Worm (Caenorhabditis elegans) whole organism, dauer: ENCODE results near the gene pudl-1.

Experiments
- unc-62 ChIP-seq: sonication (generic microtip); optimal IDR thresholded peaks from 2 replicates; lab custom pipeline; 2017; ENCODE audit warnings: missing biosample characterization, missing genetic modification reagents, missing genetic modification characterization

pudl-1 gene

ce11 chrIV:2825460-2826103 is 7.1 kb upstream of the pudl-1 start:
- no peak for TF ChIP-seq unc-62 (GFP tag; lab: Kevin White, UChicago)

ce11 chrIV:2826335-2826734 is 6.4 kb upstream of the pudl-1 start:
- no peak for TF ChIP-seq unc-62 (GFP tag; lab: Kevin White, UChicago)

- TF ChIP-seq unc-62 (GFP tag; lab: Kevin White, UChicago), result no peak
Measured at ce11 chrIV:2834516-2834915, 1.8 kb downstream of the pudl-1 start, which contains the start of gene pudl-2. TSS of gene pudl-2 (plus strand) at chrIV:2834816.

ce11 chrIV:2835364-2835763 is 2.7 kb downstream of the pudl-1 start, which contains the start of gene clec-82:
TSS of gene clec-82 (plus strand) at chrIV:2835664.
- TF ChIP-seq unc-62 (GFP tag; lab: Kevin White, UChicago), result no peak

ce11 chrIV:2838308-2838707 is 5.6 kb downstream of the pudl-1 start, which contains the start of gene Y54G2A.7:
TSS of gene Y54G2A.7 (plus strand) at chrIV:2838608.
- TF ChIP-seq unc-62 (GFP tag; lab: Kevin White, UChicago), result no peak

- TF ChIP-seq unc-62 (GFP tag; lab: Kevin White, UChicago), result no peak
Measured at ce11 chrIV:2841260-2841659, 8.6 kb downstream of the pudl-1 start, which contains the start of gene clec-83. TSS of gene clec-83 (minus strand) at chrIV:2841472.

ce11 chrIV:2842162-2842561 is 9.5 kb downstream of the pudl-1 start, which contains the start of gene clec-84:
TSS of gene clec-84 (plus strand) at chrIV:2842462.
- TF ChIP-seq unc-62 (GFP tag; lab: Kevin White, UChicago), result no peak

- no peak for TF ChIP-seq unc-62 (GFP tag; lab: Kevin White, UChicago)
Measured at ce11 chrIV:2843882-2844281, 11.2 kb downstream of the pudl-1 start, which contains the start of gene Y54G2A.15. TSS of gene Y54G2A.15 (minus strand) at chrIV:2843982.

- no peak for TF ChIP-seq unc-62 (GFP tag; lab: Kevin White, UChicago)
Measured at ce11 chrIV:2846264-2846663, 13.6 kb downstream of the pudl-1 start, which contains the start of gene Y54G2A.40. TSS of gene Y54G2A.40 (plus strand) at chrIV:2846476.

ce11 chrIV:2849269-2849668 is 16.6 kb downstream of the pudl-1 start:
- no peak for TF ChIP-seq unc-62 (GFP tag; lab: Kevin White, UChicago)

- no peak for TF ChIP-seq unc-62 (GFP tag; lab: Kevin White, UChicago)
Measured at ce11 chrIV:2850586-2850985, 17.9 kb downstream of the pudl-1 start, which contains the start of gene clec-85. TSS of gene clec-85 (plus strand) at chrIV:2850886.

ce11 chrIV:2851625-2852024 is 18.9 kb downstream of the pudl-1 start:
- no peak for TF ChIP-seq unc-62 (GFP tag; lab: Kevin White, UChicago)

- TF ChIP-seq unc-62 (GFP tag; lab: Kevin White, UChicago), result no peak
Measured at ce11 chrIV:2853164-2853563, 20.5 kb downstream of the pudl-1 start, which contains the start of gene Y54G2A.49. TSS of gene Y54G2A.49 (minus strand) at chrIV:2853264.

- no peak for TF ChIP-seq unc-62 (GFP tag; lab: Kevin White, UChicago)
Measured at ce11 chrIV:2854161-2854560, 21.5 kb downstream of the pudl-1 start.

ce11 chrIV:2855056-2855752 is 22.5 kb downstream of the pudl-1 start:
- no peak for TF ChIP-seq unc-62 (GFP tag; lab: Kevin White, UChicago)

ce11 chrIV:2858734-2859133 is 26.0 kb downstream of the pudl-1 start:
- no peak for TF ChIP-seq unc-62 (GFP tag; lab: Kevin White, UChicago)
